Fruit fly (Drosophila melanogaster) whole organism: Measurements from ENCODE around the gene Obp99a.

Experiments used
- CG8478 ChIP-seq: fragments of >200 bp; optimal IDR thresholded peaks from 2 replicates; lab custom pipeline; 2018; ENCODE audit warnings: inconsistent platforms
- Dll ChIP-seq: fragments of >200 bp; optimal IDR thresholded peaks from 2 replicates; lab custom pipeline; 2017
- EcR ChIP-seq, 2 experiments: fragments of >200 bp; optimal IDR thresholded peaks; 2 replicates each; lab custom pipeline; 2017; ENCODE audit warnings: missing biosample characterization in 2 of 2, missing genetic modification characterization in 2 of 2, missing genetic modification reagents in 2 of 2
- pan ChIP-seq: fragments of >200 bp; optimal IDR thresholded peaks from 2 replicates; lab custom pipeline; 2017
- psq ChIP-seq: fragments of >200 bp; optimal IDR thresholded peaks from 2 replicates; lab custom pipeline; 2017
- usp ChIP-seq: fragments of >200 bp; optimal IDR thresholded peaks from 2 replicates; lab custom pipeline; 2017; ENCODE audit warnings: missing biosample characterization, missing genetic modification characterization, mixed read lengths

Gene Obp99a

dm6 chr3R:29689833-29690538, 18.5 kb downstream of the Obp99a start:
- TF ChIP-seq psq (lab: Kevin White, UChicago), result no peak
- no peak for TF ChIP-seq EcR (GFP tag; optimal IDR thresholded peaks at IDR 0.05; lab: Kevin White, UChicago)
- no peak for TF ChIP-seq CG8478 (lab: Kevin White, UChicago)
- no peak for TF ChIP-seq usp (GFP tag; lab: Kevin White, UChicago)
- TF ChIP-seq Dll (lab: Kevin White, UChicago), result no peak
- no peak for TF ChIP-seq pan

- TF ChIP-seq psq (lab: Kevin White, UChicago) (no peak), EcR (GFP tag; optimal IDR thresholded peaks at IDR 0.05; lab: Kevin White, UChicago) (no peak), CG8478 (lab: Kevin White, UChicago) (no peak), Dll (lab: Kevin White, UChicago) (no peak), pan (no peak), usp (GFP tag; lab: Kevin White, UChicago) (no peak)
Measured at dm6 chr3R:29690539-29690852, 19.0 kb downstream of the Obp99a start.

- TF ChIP-seq psq (lab: Kevin White, UChicago), result no peak
- TF ChIP-seq pan, result no peak
- TF ChIP-seq CG8478 (lab: Kevin White, UChicago), result no peak
- no peak for TF ChIP-seq EcR (GFP tag; optimal IDR thresholded peaks at IDR 0.05; lab: Kevin White, UChicago)
- no peak for TF ChIP-seq usp (GFP tag; lab: Kevin White, UChicago)
- TF ChIP-seq Dll (lab: Kevin White, UChicago), result no peak
Measured at dm6 chr3R:29690960-29691527, 19.6 kb downstream of the Obp99a start.

- TF ChIP-seq psq (lab: Kevin White, UChicago) (no peak), EcR (GFP tag; optimal IDR thresholded peaks at IDR 0.05; lab: Kevin White, UChicago) (no peak), Dll (lab: Kevin White, UChicago) (no peak), CG8478 (lab: Kevin White, UChicago) (no peak), usp (GFP tag; lab: Kevin White, UChicago) (no peak), pan (no peak)
Measured at dm6 chr3R:29692009-29692641, 20.7 kb downstream of the Obp99a start, which contains the start of gene dmrt99B. TSS of gene dmrt99B (plus strand) at chr3R:29692591.

DNA sequence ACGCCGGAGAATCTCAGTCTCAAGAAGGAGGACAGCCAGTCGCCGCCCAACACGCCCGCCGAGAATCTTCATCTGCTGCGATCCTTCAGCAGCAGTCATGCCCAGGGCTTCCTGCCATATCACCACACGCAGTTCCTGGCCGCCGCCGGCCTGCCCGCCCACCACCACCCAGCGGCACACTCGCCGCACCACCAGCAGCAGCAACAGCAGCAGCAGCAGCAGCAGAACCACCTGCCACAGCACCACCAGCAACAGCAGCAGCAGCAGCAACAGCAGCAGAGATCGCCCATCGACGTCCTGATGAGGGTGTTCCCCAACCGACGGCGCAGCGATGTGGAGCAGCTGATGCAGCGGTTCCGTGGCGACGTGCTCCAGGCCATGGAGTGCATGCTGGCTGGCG, 24.3 kb downstream of the Obp99a start:
- no peak for TF ChIP-seq psq (lab: Kevin White, UChicago)
- TF ChIP-seq Dll (lab: Kevin White, UChicago), result no peak

DNA sequence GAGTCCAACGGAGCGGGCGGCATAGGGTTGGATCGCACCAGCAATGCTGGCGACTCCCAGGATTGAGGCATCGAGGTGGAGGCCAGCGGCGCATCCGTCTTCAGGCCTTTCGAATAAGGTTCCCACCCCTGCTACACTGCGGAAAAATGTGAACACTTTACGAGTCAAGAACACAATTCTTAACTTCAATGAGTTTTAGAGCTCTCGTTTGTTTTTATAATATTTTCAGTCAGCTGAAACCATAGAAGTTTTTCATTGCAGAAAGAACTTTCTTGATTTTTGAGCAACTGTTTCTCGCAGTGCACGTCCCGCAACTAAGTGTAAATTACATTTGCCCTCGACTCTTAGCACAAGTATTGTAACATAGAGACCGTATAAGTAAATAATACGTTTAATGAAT, 24.9 kb downstream of the Obp99a start:
- TF ChIP-seq psq (lab: Kevin White, UChicago), result no peak
- no peak for TF ChIP-seq EcR (GFP tag; optimal IDR thresholded peaks at IDR 0.05; lab: Kevin White, UChicago)
- no peak for TF ChIP-seq CG8478 (lab: Kevin White, UChicago)
- no peak for TF ChIP-seq pan
- TF ChIP-seq usp (GFP tag; lab: Kevin White, UChicago), result no peak
- no peak for TF ChIP-seq Dll (lab: Kevin White, UChicago)

DNA sequence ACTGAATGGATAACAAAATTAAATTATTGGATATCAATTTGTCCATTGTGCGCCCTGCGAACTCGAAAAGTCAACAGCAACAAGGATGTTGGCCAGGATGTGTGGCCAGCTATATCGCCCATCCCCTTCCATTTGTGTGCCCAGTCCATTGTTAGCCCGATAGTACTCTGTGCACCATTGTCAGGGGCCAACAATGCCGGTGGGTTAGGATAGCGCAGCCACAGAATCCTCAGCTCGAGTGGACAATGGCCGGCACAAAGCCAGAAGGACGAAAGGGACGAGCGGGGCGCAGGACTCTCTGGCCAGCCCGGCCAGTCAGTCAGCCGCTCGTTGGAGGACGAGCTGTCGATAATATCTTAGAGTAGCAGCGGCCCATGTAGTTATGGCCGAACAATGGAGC, 26.4 kb downstream of the Obp99a start:
- no peak for TF ChIP-seq pan
- no peak for TF ChIP-seq CG8478 (lab: Kevin White, UChicago)
- TF ChIP-seq usp (GFP tag; lab: Kevin White, UChicago), result no peak
- no peak for TF ChIP-seq Dll (lab: Kevin White, UChicago)
- TF ChIP-seq psq (lab: Kevin White, UChicago), result no peak
- no peak for TF ChIP-seq EcR (GFP tag; optimal IDR thresholded peaks at IDR 0.05; lab: Kevin White, UChicago)

- no peak for TF ChIP-seq CG8478 (lab: Kevin White, UChicago)
- TF ChIP-seq pan, result no peak
- no peak for TF ChIP-seq EcR (GFP tag; optimal IDR thresholded peaks at IDR 0.05; lab: Kevin White, UChicago)
- no peak for TF ChIP-seq Dll (lab: Kevin White, UChicago)
- no peak for TF ChIP-seq psq (lab: Kevin White, UChicago)
- no peak for TF ChIP-seq usp (GFP tag; lab: Kevin White, UChicago)
Measured at dm6 chr3R:29699220-29699619, 27.8 kb downstream of the Obp99a start.

DNA sequence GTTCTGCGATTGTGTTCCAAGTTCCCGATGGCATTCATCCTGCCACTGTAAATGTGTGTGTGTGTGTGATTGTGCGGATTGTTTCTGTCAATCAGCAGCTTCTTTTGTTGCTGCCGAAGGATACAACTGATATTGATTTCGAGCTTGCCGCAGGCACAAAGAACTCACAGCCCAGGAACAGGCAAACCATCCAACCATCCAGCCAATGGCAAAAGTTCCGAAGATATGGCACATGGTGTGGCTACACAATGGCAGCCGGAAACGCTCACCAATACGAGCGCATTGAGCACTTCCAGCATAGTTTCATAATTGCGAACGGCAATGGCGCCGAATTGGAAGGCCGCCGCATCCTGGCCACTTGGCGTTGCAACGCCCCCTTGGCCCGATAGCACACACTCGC, 30.3 kb downstream of the Obp99a start:
- TF ChIP-seq CG8478 (lab: Kevin White, UChicago) (no peak), usp (GFP tag; lab: Kevin White, UChicago) (no peak), Dll (lab: Kevin White, UChicago) (no peak), EcR (GFP tag; optimal IDR thresholded peaks at IDR 0.05; lab: Kevin White, UChicago) (no peak), psq (lab: Kevin White, UChicago) (no peak), pan (no peak)

DNA sequence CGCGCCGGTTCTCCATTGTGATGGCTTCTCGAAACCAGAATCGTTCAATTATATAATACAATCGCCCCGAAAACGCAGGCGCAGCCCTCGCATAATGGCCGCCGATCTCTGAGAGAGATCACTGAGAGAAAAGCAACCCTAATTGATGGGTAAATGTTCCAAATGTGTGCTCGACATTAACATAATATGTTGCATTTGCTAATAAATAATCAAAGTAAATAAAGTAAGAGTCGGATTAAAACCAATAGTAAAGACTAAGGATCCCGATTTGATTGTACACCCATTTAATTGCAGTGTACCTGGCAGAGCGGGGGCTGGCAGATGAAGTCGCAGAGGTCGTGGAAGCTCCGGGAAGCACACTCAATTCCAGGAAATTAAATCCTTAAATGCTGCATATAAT, 33.1 kb downstream of the Obp99a start:
- no peak for TF ChIP-seq usp (GFP tag; lab: Kevin White, UChicago)
- TF ChIP-seq pan, result no peak
- TF ChIP-seq Dll (lab: Kevin White, UChicago), result no peak
- TF ChIP-seq CG8478 (lab: Kevin White, UChicago), result no peak
- no peak for TF ChIP-seq EcR (GFP tag; optimal IDR thresholded peaks at IDR 0.05; lab: Kevin White, UChicago)
- TF ChIP-seq psq (lab: Kevin White, UChicago), result no peak

- TF ChIP-seq CG8478 (lab: Kevin White, UChicago) (no peak), Dll (lab: Kevin White, UChicago) (no peak), psq (lab: Kevin White, UChicago) (no peak), pan (no peak), EcR (GFP tag; optimal IDR thresholded peaks at IDR 0.05; lab: Kevin White, UChicago) (no peak), usp (GFP tag; lab: Kevin White, UChicago) (no peak)
Measured at dm6 chr3R:29705789-29706303, 34.4 kb downstream of the Obp99a start.
